Fruit fly (Drosophila melanogaster) S2 (cell line): ENCODE results near the gene nero.

Experiments used
- CG8478 ChIP-seq: fragments of >200 bp; optimal IDR thresholded peaks from 2 replicates; lab custom pipeline; 2018
- CTCF ChIP-seq, 2 experiments: fragments of >200 bp; optimal IDR thresholded peaks; 2 replicates each; lab custom pipeline; 2018

DNA sequence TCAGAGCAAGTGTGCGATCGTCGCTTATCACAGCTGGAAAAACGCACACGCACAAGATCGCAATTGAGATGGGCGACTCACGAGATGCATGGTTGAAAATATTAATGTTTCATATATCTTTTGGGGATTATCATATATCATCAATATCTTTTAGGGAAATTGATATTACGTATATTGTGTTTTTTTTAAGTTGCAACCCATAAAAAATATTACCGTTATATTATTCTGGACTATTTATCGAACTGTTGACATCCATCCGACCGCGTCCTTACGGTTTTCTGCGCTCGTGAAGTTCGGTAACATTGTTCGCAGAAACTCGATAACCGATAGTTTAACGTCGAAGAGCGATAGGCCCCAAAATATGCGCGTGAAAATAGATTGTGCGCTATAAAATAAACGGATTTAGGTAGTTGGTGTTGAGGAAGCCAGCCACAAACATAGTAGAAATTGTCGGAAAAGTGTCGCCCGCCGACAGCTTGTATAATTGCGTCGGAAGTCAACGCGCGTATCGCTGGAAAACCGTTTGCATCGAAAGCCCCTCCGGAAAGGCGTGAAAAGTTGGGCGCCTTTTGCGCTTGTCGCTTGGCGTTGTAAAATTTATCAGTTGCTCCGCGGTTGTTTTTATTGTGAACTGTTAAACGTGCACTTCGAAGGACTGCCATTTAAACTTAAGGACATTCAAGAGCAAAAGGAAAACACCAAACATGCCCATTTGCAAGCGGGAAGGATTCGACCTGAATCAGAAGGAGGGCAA lies 46.5 kb upstream of the nero start, which contains the start of the genes Mccc1 and Acf:
- TF ChIP-seq CTCF (optimal IDR thresholded peaks at IDR 0.05; lab: Kevin White, UChicago) = no peak
- TF ChIP-seq CG8478 (lab: Kevin White, UChicago) = no peak
